Fruit fly (Drosophila melanogaster) ovary, adult (tissue): ENCODE data around the gene CG7632.

ENCODE experiments used
- CG17801 ChIP-seq: fragments of 200-800 bp; optimal IDR thresholded peaks from 2 replicates; lab custom pipeline; 2019; ENCODE audit warnings: missing biosample characterization, mild to moderate bottlenecking, missing genetic modification characterization, moderate library complexity; ENCODE audit not compliant: partially characterized antibody

The CG7632 gene

dm6 chr3L:21279168-21279567 lies 25.3 kb upstream of the CG7632 start:
- TF ChIP-seq CG17801 (GFP tag; lab: Kevin White, UChicago), result no peak

dm6 chr3L:21279876-21280566 lies 24.5 kb upstream of the CG7632 start, which contains the start of gene AcCoAS:
TSS of gene AcCoAS (minus strand) at chr3L:21280243.
- peak; percentile 82 for TF ChIP-seq CG17801 (GFP tag; lab: Kevin White, UChicago)

- no peak for TF ChIP-seq CG17801 (GFP tag; lab: Kevin White, UChicago)
Observed at dm6 chr3L:21280996-21281691, 23.4 kb upstream of the CG7632 start, which contains the start of gene ppl. TSS of gene ppl (minus strand) at chr3L:21281506.

- no peak for TF ChIP-seq CG17801 (GFP tag; lab: Kevin White, UChicago)
Observed at dm6 chr3L:21281706-21282105, 22.8 kb upstream of the CG7632 start.

- TF ChIP-seq CG17801 (GFP tag; lab: Kevin White, UChicago), result no peak
Observed at dm6 chr3L:21282741-21283140, 21.8 kb upstream of the CG7632 start.

- TF ChIP-seq CG17801 (GFP tag; lab: Kevin White, UChicago), result no peak
Observed at dm6 chr3L:21283795-21284194, 20.7 kb upstream of the CG7632 start.

dm6 chr3L:21284720-21285638 lies 19.5 kb upstream of the CG7632 start:
- no peak for TF ChIP-seq CG17801 (GFP tag; lab: Kevin White, UChicago)

- peak; percentile 89 for TF ChIP-seq CG17801 (GFP tag; lab: Kevin White, UChicago)
Observed at dm6 chr3L:21285639-21286338, 18.7 kb upstream of the CG7632 start, which contains the start of the genes CG12974 and pzg. TSS of gene CG12974 (minus strand) at chr3L:21285962. TSS of gene pzg (plus strand) at chr3L:21286099.

- no peak for TF ChIP-seq CG17801 (GFP tag; lab: Kevin White, UChicago)
Observed at dm6 chr3L:21290336-21290735, 14.2 kb upstream of the CG7632 start.

- no peak for TF ChIP-seq CG17801 (GFP tag; lab: Kevin White, UChicago)
Observed at dm6 chr3L:21291055-21291454, 13.4 kb upstream of the CG7632 start.

- TF ChIP-seq CG17801 (GFP tag; lab: Kevin White, UChicago), result no peak
Observed at dm6 chr3L:21292700-21293099, 11.8 kb upstream of the CG7632 start, which contains the start of gene Cpr78Ca. TSS of gene Cpr78Ca (minus strand) at chr3L:21292800.

- TF ChIP-seq CG17801 (GFP tag; lab: Kevin White, UChicago), result no peak
Observed at dm6 chr3L:21294202-21294601, 10.3 kb upstream of the CG7632 start, which contains the start of gene Cpr78Cb. TSS of gene Cpr78Cb (plus strand) at chr3L:21294492.

- TF ChIP-seq CG17801 (GFP tag; lab: Kevin White, UChicago), result no peak
Observed at dm6 chr3L:21297703-21298102, 6.8 kb upstream of the CG7632 start, which contains the start of gene Edg78E. TSS of gene Edg78E (minus strand) at chr3L:21297803.

- no peak for TF ChIP-seq CG17801 (GFP tag; lab: Kevin White, UChicago)
Observed at dm6 chr3L:21298375-21298774, 6.1 kb upstream of the CG7632 start, which contains the start of gene CG43702. TSS of gene CG43702 (plus strand) at chr3L:21298675.
